Fruit fly (Drosophila melanogaster): ENCODE measurements around the gene Atu.

- TF ChIP-seq CG8478 (optimal IDR thresholded peaks at IDR 0.05) (no peak), CTCF (optimal IDR thresholded peaks at IDR 0.05) (no peak)
These were observed 47.2 kb downstream of the Atu start, which contains the start of gene Wdr33 for dm6 chr3R:5660198-5660893.

Data from S2 (cell line).